Fruit fly (Drosophila melanogaster) S2 (cell line): ENCODE data around the gene PRL-1.

ENCODE experiments used
- CG8478 ChIP-seq: fragments of >200 bp; optimal IDR thresholded peaks from 2 replicates; lab custom pipeline; 2018
- CTCF ChIP-seq, 2 experiments: fragments of >200 bp; optimal IDR thresholded peaks; 2 replicates each; lab custom pipeline; 2018

- no peak for TF ChIP-seq CTCF (optimal IDR thresholded peaks at IDR 0.05; lab: Kevin White, UChicago)
- no peak for TF ChIP-seq CG8478 (lab: Kevin White, UChicago)
Observed at dm6 chr2L:16255232-16256117, 1.9 kb downstream of the PRL-1 start.
